Worm (Caenorhabditis elegans) whole organism, early embryonic: ENCODE data around the gene srv-7.

Source experiments
- B0310.2 ChIP-seq: sonication (generic microtip); optimal IDR thresholded peaks from 2 replicates; lab custom pipeline; 2016; ENCODE audit warnings: mild to moderate bottlenecking, missing genetic modification characterization, missing compliant biosample characterization
- aly-1 ChIP-seq: sonication (generic microtip); optimal IDR thresholded peaks from 2 replicates; lab custom pipeline; 2016; ENCODE audit warnings: missing genetic modification characterization, missing compliant biosample characterization
- ama-1 ChIP-seq: fragments of 150-350 bp; optimal IDR thresholded peaks from 2 replicates; lab custom pipeline; 2014
- ceh-13 ChIP-seq: fragments of 200-800 bp; sonication (Bioruptor generic); optimal IDR thresholded peaks from 2 replicates; lab custom pipeline; 2018; ENCODE audit warnings: mild to moderate bottlenecking, missing genetic modification characterization, missing compliant biosample characterization
- ceh-36 ChIP-seq: sonication (generic microtip); optimal IDR thresholded peaks from 2 replicates; lab custom pipeline; 2016; ENCODE audit warnings: missing genetic modification characterization, inconsistent platforms, missing compliant biosample characterization
- ets-7 ChIP-seq: sonication (generic microtip); optimal IDR thresholded peaks from 2 replicates; lab custom pipeline; 2016; ENCODE audit warnings: missing genotype, missing genetic modification characterization, missing compliant biosample characterization
- flt-1 ChIP-seq: fragments of 200-800 bp; sonication (Bioruptor generic); IDR thresholded peaks from 2 replicates; pipeline ENCODE4 v1.3.6; 2022; ENCODE audit warnings: missing genetic modification characterization, missing compliant biosample characterization
- hmbx-1 ChIP-seq: sonication (generic microtip); optimal IDR thresholded peaks from 2 replicates; lab custom pipeline; 2016; ENCODE audit warnings: mild to moderate bottlenecking, missing genetic modification characterization, missing compliant biosample characterization
- pes-1 ChIP-seq: fragments of 200-800 bp; sonication (Bioruptor generic); IDR thresholded peaks from 2 replicates; pipeline ENCODE4 v1.3.6; 2022; ENCODE audit warnings: missing genetic modification reagents, missing genetic modification characterization, missing compliant biosample characterization
- scrt-1 ChIP-seq: fragments of 200-800 bp; sonication (Bioruptor generic); IDR thresholded peaks from 2 replicates; pipeline ENCODE4 v1.3.6; 2022; ENCODE audit warnings: missing genetic modification characterization, missing compliant biosample characterization
- sea-1 ChIP-seq: fragments of 200-800 bp; sonication (Bioruptor generic); conservative IDR thresholded peaks from 2 replicates; pipeline ENCODE4 v1.3.6; 2022; ENCODE audit warnings: missing genetic modification characterization, missing compliant biosample characterization
- tbx-11 ChIP-seq: fragments of 200-800 bp; sonication (Bioruptor generic); IDR thresholded peaks from 2 replicates; pipeline ENCODE4 v1.3.6; 2022; ENCODE audit warnings: missing genetic modification characterization, missing compliant biosample characterization
- tbx-37 ChIP-seq: fragments of 200-800 bp; sonication (Bioruptor generic); conservative IDR thresholded peaks from 2 replicates; pipeline ENCODE4 v1.3.6; 2022; ENCODE audit warnings: missing genetic modification reagents, missing genetic modification characterization, missing compliant biosample characterization
- tra-4 ChIP-seq: sonication (generic microtip); optimal IDR thresholded peaks from 2 replicates; lab custom pipeline; 2017; ENCODE audit warnings: missing genetic modification characterization, missing compliant biosample characterization

- no peak for TF ChIP-seq ama-1
- TF ChIP-seq scrt-1 (GFP tag; lab: Robert Waterston, UW) = no peak
- no peak for TF ChIP-seq tbx-37
- no peak for TF ChIP-seq B0310.2 (tag; lab: Kevin White, UChicago)
- no peak for TF ChIP-seq ets-7 (tag; lab: Kevin White, UChicago)
- TF ChIP-seq sea-1 (GFP tag; lab: Robert Waterston, UW) = no peak
- no peak for TF ChIP-seq flt-1 (GFP tag; lab: Robert Waterston, UW)
- no peak for TF ChIP-seq hmbx-1
- TF ChIP-seq tra-4 (tag; lab: Kevin White, UChicago) = no peak
- TF ChIP-seq ceh-36 (tag; lab: Kevin White, UChicago) = no peak
- no peak for TF ChIP-seq ceh-13 (GFP tag; lab: Kevin White, UChicago)
- no peak for TF ChIP-seq tbx-11 (GFP tag; lab: Robert Waterston, UW)
- no peak for TF ChIP-seq aly-1 (tag; lab: Kevin White, UChicago)
- TF ChIP-seq pes-1 (GFP tag; lab: Robert Waterston, UW) = no peak
Measured at ce11 chrX:5692099-5692498, 44.3 kb upstream of the srv-7 start, which contains the start of gene W01C8.1.
